Worm (Caenorhabditis elegans) whole organism, mixed stage, embryonic: ENCODE data around the gene oma-2.

ENCODE experiments used
- M03D4.4 ChIP-seq: sonication (generic microtip); optimal IDR thresholded peaks from 2 replicates; lab custom pipeline; 2017; ENCODE audit warnings: mild to moderate bottlenecking, missing genetic modification characterization, missing compliant biosample characterization
- bed-3 ChIP-seq: fragments of 200-800 bp; sonication (Bioruptor generic); optimal IDR thresholded peaks from 3 replicates; lab custom pipeline; 2018; ENCODE audit warnings: mild to moderate bottlenecking, missing genetic modification characterization, moderate library complexity, missing compliant biosample characterization
- ceh-39 ChIP-seq: fragments of 150-350 bp; optimal IDR thresholded peaks from 2 replicates; lab custom pipeline; 2014; ENCODE audit warnings: missing biosample characterization, missing genetic modification characterization
- ceh-43 ChIP-seq: fragments of 200-800 bp; sonication (Bioruptor generic); optimal IDR thresholded peaks from 2 replicates; lab custom pipeline; 2018; ENCODE audit warnings: mild to moderate bottlenecking, missing genetic modification characterization, moderate library complexity, missing compliant biosample characterization
- ces-1 ChIP-seq: fragments of 150-350 bp; optimal IDR thresholded peaks from 2 replicates; lab custom pipeline; 2014; ENCODE audit warnings: missing biosample characterization, missing genetic modification reagents, missing genetic modification characterization
- elt-1 ChIP-seq: sonication (generic microtip); optimal IDR thresholded peaks from 2 replicates; lab custom pipeline; 2017; ENCODE audit warnings: missing genetic modification characterization, mild to moderate bottlenecking, missing compliant biosample characterization, antibody characterized with exemption, moderate library complexity, borderline replicate concordance; ENCODE audit not compliant: insufficient read depth
- elt-3 ChIP-seq: fragments of 150-350 bp; optimal IDR thresholded peaks from 2 replicates; lab custom pipeline; 2014; ENCODE audit warnings: missing biosample characterization, missing genetic modification characterization
- flh-1 ChIP-seq: fragments of 200-800 bp; sonication (Bioruptor generic); optimal IDR thresholded peaks from 2 replicates; lab custom pipeline; 2018; ENCODE audit warnings: mild to moderate bottlenecking, missing genetic modification characterization, moderate library complexity, missing compliant biosample characterization
- hlh-1 ChIP-seq: fragments of 150-350 bp; optimal IDR thresholded peaks from 2 replicates; lab custom pipeline; 2014; ENCODE audit warnings: missing biosample characterization, missing genetic modification reagents, missing genetic modification characterization
- lin-13 ChIP-seq: fragments of 150-350 bp; optimal IDR thresholded peaks from 2 replicates; lab custom pipeline; 2014; ENCODE audit warnings: missing biosample characterization, missing genetic modification characterization
- lsy-2 ChIP-seq: fragments of 150-350 bp; optimal IDR thresholded peaks from 2 replicates; lab custom pipeline; 2014; ENCODE audit warnings: missing biosample characterization, missing genetic modification characterization
- mab-5 ChIP-seq: fragments of 150-350 bp; optimal IDR thresholded peaks from 2 replicates; lab custom pipeline; 2014; ENCODE audit warnings: missing biosample characterization, missing genetic modification characterization
- mep-1 ChIP-seq: fragments of 150-350 bp; optimal IDR thresholded peaks from 2 replicates; lab custom pipeline; 2017; ENCODE audit warnings: missing biosample characterization, missing genetic modification reagents, missing genetic modification characterization, inconsistent platforms
- mls-2 ChIP-seq: sonication (generic microtip); optimal IDR thresholded peaks from 2 replicates; lab custom pipeline; 2016; ENCODE audit warnings: mild to moderate bottlenecking, missing genetic modification characterization, moderate library complexity, missing compliant biosample characterization
- nhr-12 ChIP-seq: fragments of 150-350 bp; optimal IDR thresholded peaks from 2 replicates; lab custom pipeline; 2014; ENCODE audit warnings: missing biosample characterization, missing genetic modification characterization
- nhr-2 ChIP-seq: fragments of 150-350 bp; optimal IDR thresholded peaks from 2 replicates; lab custom pipeline; 2014; ENCODE audit warnings: missing biosample characterization, missing genetic modification characterization
- nhr-237 ChIP-seq: fragments of 150-350 bp; optimal IDR thresholded peaks from 2 replicates; lab custom pipeline; 2014; ENCODE audit warnings: missing biosample characterization, missing genetic modification characterization
- nhr-28 ChIP-seq: fragments of 150-350 bp; optimal IDR thresholded peaks from 2 replicates; lab custom pipeline; 2014; ENCODE audit warnings: missing biosample characterization, missing genetic modification characterization
- nhr-76 ChIP-seq: sonication (generic microtip); optimal IDR thresholded peaks from 2 replicates; lab custom pipeline; 2017; ENCODE audit warnings: missing biosample characterization, missing genetic modification characterization
- pha-4 ChIP-seq: fragments of 150-350 bp; optimal IDR thresholded peaks from 2 replicates; lab custom pipeline; 2018; ENCODE audit warnings: missing biosample characterization, missing genetic modification reagents, missing genetic modification characterization
- sem-2 ChIP-seq: fragments of 200-800 bp; sonication (Bioruptor generic); optimal IDR thresholded peaks from 2 replicates; lab custom pipeline; 2018; ENCODE audit warnings: mild to moderate bottlenecking, missing genetic modification characterization, missing compliant biosample characterization
- snpc-4 ChIP-seq: fragments of 150-350 bp; optimal IDR thresholded peaks from 2 replicates; lab custom pipeline; 2014; ENCODE audit warnings: missing biosample characterization, missing genetic modification characterization
- sptf-1 ChIP-seq: sonication (generic microtip); optimal IDR thresholded peaks from 2 replicates; lab custom pipeline; 2017; ENCODE audit warnings: mild to moderate bottlenecking, missing genetic modification characterization, moderate library complexity, missing compliant biosample characterization
- unc-120 ChIP-seq: sonication (generic microtip); optimal IDR thresholded peaks from 2 replicates; lab custom pipeline; 2017; ENCODE audit warnings: missing genetic modification characterization, missing compliant biosample characterization; ENCODE audit not compliant: poor library complexity, severe bottlenecking
- unc-39 ChIP-seq: fragments of 150-350 bp; optimal IDR thresholded peaks from 2 replicates; lab custom pipeline; 2014; ENCODE audit warnings: missing biosample characterization, missing genetic modification characterization
- zip-8 ChIP-seq: fragments of 150-350 bp; optimal IDR thresholded peaks from 2 replicates; lab custom pipeline; 2014; ENCODE audit warnings: missing biosample characterization, missing genetic modification characterization
- ztf-11 ChIP-seq: fragments of 150-350 bp; optimal IDR thresholded peaks from 2 replicates; lab custom pipeline; 2014; ENCODE audit warnings: missing biosample characterization, missing genetic modification characterization

The oma-2 gene

ce11 chrV:8028825-8029489 lies at the start of gene oma-2:
oma-2 (plus strand) TSS chrV:8029439.
- no peak for TF ChIP-seq ztf-11 (tag; lab: Kevin White, UChicago)
- no peak for TF ChIP-seq elt-1 (tag; lab: Kevin White, UChicago)
- no peak for TF ChIP-seq bed-3 (GFP tag; lab: Kevin White, UChicago)
- no peak for TF ChIP-seq sptf-1 (tag; lab: Kevin White, UChicago)
- TF ChIP-seq mls-2 (tag; lab: Kevin White, UChicago): no peak
- no peak for TF ChIP-seq unc-39
- no peak for TF ChIP-seq nhr-12 (tag; lab: Kevin White, UChicago)
- TF ChIP-seq zip-8 (tag; lab: Kevin White, UChicago): no peak
- no peak for TF ChIP-seq pha-4
- TF ChIP-seq lin-13 (tag; lab: Kevin White, UChicago): no peak
- TF ChIP-seq ceh-39: no peak
- no peak for TF ChIP-seq ceh-43 (GFP tag; lab: Kevin White, UChicago)
- TF ChIP-seq nhr-2 (tag; lab: Kevin White, UChicago): no peak
- TF ChIP-seq hlh-1 (tag; lab: Kevin White, UChicago): no peak
- TF ChIP-seq nhr-28 (tag; lab: Kevin White, UChicago): no peak
- TF ChIP-seq unc-120 (tag; lab: Kevin White, UChicago): no peak

ce11 chrV:7980370-7980987 lies 48.8 kb upstream of the oma-2 start:
- TF ChIP-seq M03D4.4 (tag; lab: Kevin White, UChicago) (no peak), ces-1 (peak; percentile 27), nhr-2 (tag; lab: Kevin White, UChicago) (no peak)

DNA sequence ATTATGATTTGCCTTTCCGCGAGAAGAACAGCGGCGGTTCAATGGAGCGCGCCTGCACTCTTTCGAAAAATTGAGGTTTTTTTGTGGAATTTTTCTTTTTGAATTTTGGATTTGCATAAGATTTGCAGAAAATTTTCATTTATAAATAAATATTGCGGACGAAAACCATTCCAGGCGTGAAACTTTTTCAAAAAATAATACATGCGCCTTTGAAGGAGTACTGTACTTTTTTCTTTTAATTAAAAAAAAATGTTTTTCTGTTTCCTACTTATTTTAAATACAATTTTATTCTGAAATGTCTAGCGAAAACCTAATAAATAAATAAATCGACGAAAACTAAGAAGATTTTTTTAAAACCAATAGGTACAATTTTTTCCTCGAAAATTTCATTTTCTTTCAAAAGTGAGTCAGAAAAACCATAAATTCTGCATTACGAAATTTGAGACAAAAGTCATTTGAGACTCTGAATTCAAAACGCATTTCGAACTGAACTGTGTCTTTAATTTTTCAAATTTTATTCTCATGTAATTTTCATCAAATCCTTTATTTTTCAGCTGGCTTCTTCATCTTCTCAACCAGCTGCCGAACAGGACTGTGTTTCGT lies 48.1 kb upstream of the oma-2 start, which contains the start of gene F26D11.1:
TSS of gene F26D11.1 (plus strand) at position 553 of the 603 bp plus-strand sequence.
- TF ChIP-seq lsy-2 (tag; lab: Kevin White, UChicago): no peak
- TF ChIP-seq lin-13 (tag; lab: Kevin White, UChicago): no peak
- no peak for TF ChIP-seq pha-4
- no peak for TF ChIP-seq ces-1
- no peak for TF ChIP-seq elt-1 (tag; lab: Kevin White, UChicago)
- no peak for TF ChIP-seq nhr-237 (tag; lab: Kevin White, UChicago)
- no peak for TF ChIP-seq elt-3 (tag; lab: Kevin White, UChicago)
- TF ChIP-seq sem-2: no peak
- TF ChIP-seq unc-39: no peak
- TF ChIP-seq ztf-11 (tag; lab: Kevin White, UChicago): no peak
- TF ChIP-seq mab-5 (tag; lab: Kevin White, UChicago): no peak
- TF ChIP-seq snpc-4: no peak
- TF ChIP-seq nhr-76 (tag; lab: Kevin White, UChicago): no peak
- TF ChIP-seq unc-120 (tag; lab: Kevin White, UChicago): no peak
- no peak for TF ChIP-seq bed-3 (GFP tag; lab: Kevin White, UChicago)
- TF ChIP-seq zip-8 (tag; lab: Kevin White, UChicago): no peak
- TF ChIP-seq sptf-1 (tag; lab: Kevin White, UChicago): no peak
- no peak for TF ChIP-seq nhr-2 (tag; lab: Kevin White, UChicago)
- no peak for TF ChIP-seq flh-1 (GFP tag; lab: Kevin White, UChicago)

ce11 chrV:7983381-7984052 lies 45.7 kb upstream of the oma-2 start, which contains the start of the genes natb-1 and abhd-12:
natb-1 (minus strand) TSS chrV:7983431.
abhd-12 (plus strand) TSS chrV:7983879.
- no peak for TF ChIP-seq flh-1 (GFP tag; lab: Kevin White, UChicago)
- TF ChIP-seq lsy-2 (tag; lab: Kevin White, UChicago): peak; percentile 94
- TF ChIP-seq mep-1 (tag; lab: Kevin White, UChicago): peak; percentile 33
- TF ChIP-seq ces-1: peak; percentile 83

ce11 chrV:7985860-7986259 lies 43.4 kb upstream of the oma-2 start, which contains the start of gene Y97E10AL.1:
Y97E10AL.1 (plus strand) TSS chrV:7986160.
- no peak for TF ChIP-seq ztf-11 (tag; lab: Kevin White, UChicago)
- TF ChIP-seq nhr-237 (tag; lab: Kevin White, UChicago): no peak
- TF ChIP-seq, all 35 proteins: peak for 0
